Worm (Caenorhabditis elegans) whole organism, L4 larva: ENCODE results near the gene Y57A10A.13.

Experiments
- dpl-1 ChIP-seq: fragments of 150-350 bp; optimal IDR thresholded peaks from 2 replicates; lab custom pipeline; 2014; ENCODE audit warnings: missing biosample characterization, missing genetic modification reagents, missing genetic modification characterization
- fkh-10 ChIP-seq: fragments of 150-350 bp; optimal IDR thresholded peaks from 2 replicates; lab custom pipeline; 2014; ENCODE audit warnings: missing biosample characterization, missing genetic modification reagents, missing genetic modification characterization
- gei-8 ChIP-seq: fragments of 200-800 bp; sonication (Bioruptor generic); optimal IDR thresholded peaks from 2 replicates; lab custom pipeline; 2018; ENCODE audit warnings: mild to moderate bottlenecking, missing genetic modification characterization, missing compliant biosample characterization
- mxl-2 ChIP-seq: fragments of 200-800 bp; sonication (Bioruptor generic); conservative IDR thresholded peaks from 2 replicates; pipeline ENCODE4 v1.3.6; 2022; ENCODE audit warnings: missing genetic modification reagents, missing genetic modification characterization, missing compliant biosample characterization
- nhr-28 ChIP-seq: fragments of 150-350 bp; optimal IDR thresholded peaks from 2 replicates; lab custom pipeline; 2014; ENCODE audit warnings: missing biosample characterization, missing genetic modification characterization
- nhr-77 ChIP-seq: fragments of 150-350 bp; optimal IDR thresholded peaks from 2 replicates; lab custom pipeline; 2014; ENCODE audit warnings: missing biosample characterization, missing genetic modification characterization
- unc-130 ChIP-seq: sonication (generic microtip); optimal IDR thresholded peaks from 2 replicates; lab custom pipeline; 2016; ENCODE audit warnings: missing genetic modification reagents, missing genetic modification characterization, missing compliant biosample characterization
- unc-62 ChIP-seq, 3 experiments: fragments of 150-350 bp in 1 of 3; sonication (generic microtip); optimal IDR thresholded peaks in 2 of 3; peaks in 1 of 3; 1 replicate in 1 of 3; 2 replicates in 2 of 3; lab custom pipeline; 2014 to 2017; ENCODE audit warnings: missing biosample characterization in 3 of 3, missing genetic modification characterization in 3 of 3, missing genetic modification reagents in 3 of 3, missing genotype in 1 of 3

DNA sequence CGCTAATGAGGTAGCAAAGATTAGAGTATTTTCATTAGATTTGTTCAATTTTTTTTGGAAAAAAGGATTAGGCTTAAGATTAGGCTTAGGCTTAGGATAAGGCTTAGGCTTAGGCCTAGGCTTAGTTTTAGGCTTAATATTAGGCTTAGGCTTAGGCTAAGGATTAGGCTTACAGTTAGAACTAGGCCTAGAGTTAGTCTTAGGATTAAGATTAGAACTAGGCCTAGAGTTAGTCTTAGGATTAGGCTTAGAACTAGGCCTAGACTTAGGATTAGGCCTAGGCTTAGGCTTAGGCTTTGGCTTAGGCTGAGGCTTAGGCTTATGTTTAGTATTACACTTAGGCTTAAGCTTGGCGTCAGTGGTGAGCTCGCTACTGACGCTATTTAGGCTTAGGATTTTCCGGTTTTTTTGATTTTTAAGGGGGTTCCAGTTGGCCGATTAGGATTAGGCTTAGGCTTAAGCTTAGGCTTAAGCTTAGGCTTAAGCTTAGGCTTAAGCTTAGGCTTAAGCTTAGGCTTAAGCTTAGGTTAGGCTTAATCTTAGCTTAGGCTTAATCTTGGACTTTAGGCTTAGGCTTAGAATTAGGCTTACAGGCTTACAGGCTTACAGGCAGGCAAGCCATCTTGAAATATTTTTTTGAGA is 15.1 kb downstream of the Y57A10A.13 start:
- TF ChIP-seq fkh-10 (GFP tag; lab: Kevin White, UChicago): no peak
- TF ChIP-seq dpl-1 (GFP tag; lab: Kevin White, UChicago): no peak
- no peak for TF ChIP-seq mxl-2
- TF ChIP-seq nhr-77: no peak
- no peak for TF ChIP-seq unc-130
- no peak for TF ChIP-seq nhr-28
- no peak for TF ChIP-seq gei-8 (GFP tag; lab: Kevin White, UChicago)
- no peak for TF ChIP-seq unc-62 (GFP tag; optimal IDR thresholded peaks at IDR 0.05 in 1 of 2; lab: Kevin White, UChicago)
- TF ChIP-seq unc-62 (tag; optimal IDR thresholded peaks at IDR 0.05; lab: Kevin White, UChicago): no peak
